Fruit fly (Drosophila melanogaster): ENCODE measurements around the gene CG11756.
A peak's percentile ranks its signal among the peaks of the same experiment; 100 is the strongest.

CG11756 gene

DNA sequence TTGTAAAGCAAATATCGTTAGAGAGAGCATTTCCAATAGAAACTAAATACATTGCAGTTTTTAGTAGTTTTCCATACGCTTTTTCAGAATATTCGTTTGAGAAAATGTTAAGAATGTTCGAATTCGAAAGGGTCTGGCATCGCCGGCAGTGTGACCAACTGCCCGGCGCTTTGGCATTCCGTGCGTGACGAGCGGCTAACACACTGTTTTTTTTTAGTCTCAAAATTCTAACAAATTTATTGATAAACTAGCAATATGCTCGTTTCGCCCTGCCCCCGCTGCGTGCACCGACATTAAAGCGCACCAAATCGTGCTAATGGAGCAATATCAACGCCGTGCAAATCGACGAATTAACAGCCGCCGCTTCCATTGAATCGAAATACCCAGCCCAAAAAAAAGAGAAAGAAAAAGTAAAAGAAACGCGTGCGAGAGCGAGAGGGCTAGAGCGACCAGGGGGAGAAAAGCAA, 7.8 kb downstream of the CG11756 start, which contains the start of gene dsh (continued):
- TF ChIP-seq CG5953 (GFP tag; IDR thresholded peaks at IDR 0.05) (no peak), CG11696 (GFP tag; IDR thresholded peaks at IDR 0.05) (no peak), Elba2 (GFP tag; optimal IDR thresholded peaks at IDR 0.05) (peak; percentile 34), nmo (GFP tag; optimal IDR thresholded peaks at IDR 0.05) (peak; percentile 53), Atf-2 (GFP tag; optimal IDR thresholded peaks at IDR 0.05) (no peak), CG6272 (GFP tag; IDR thresholded peaks at IDR 0.05) (no peak), CG12391 (tag; optimal IDR thresholded peaks at IDR 0.05) (no peak), Xbp1 (GFP tag; optimal IDR thresholded peaks at IDR 0.05) (no peak), NFAT (GFP tag; IDR thresholded peaks at IDR 0.05) (no peak), pzg (GFP tag; optimal IDR thresholded peaks at IDR 0.05) (peak; percentile 61), gsb (GFP tag; IDR thresholded peaks at IDR 0.05) (no peak), kah (GFP tag; optimal IDR thresholded peaks at IDR 0.05) (no peak), row (GFP tag; IDR thresholded peaks at IDR 0.05) (peak; percentile 60), pita (GFP tag; optimal IDR thresholded peaks at IDR 0.05) (no peak), CG17186 (GFP tag; optimal IDR thresholded peaks at IDR 0.05) (no peak), gcm2 (GFP tag; optimal IDR thresholded peaks at IDR 0.05) (no peak), fru (optimal IDR thresholded peaks at IDR 0.05) (no peak), odd (GFP tag; optimal IDR thresholded peaks at IDR 0.05) (no peak), ken (GFP tag; IDR thresholded peaks at IDR 0.05) (no peak), nau (GFP tag; optimal IDR thresholded peaks at IDR 0.05) (no peak), hth (optimal IDR thresholded peaks at IDR 0.05) (no peak), onecut (GFP tag; IDR thresholded peaks at IDR 0.05) (no peak), gt (GFP tag; IDR thresholded peaks at IDR 0.05) (no peak), CG10147 (GFP tag; optimal IDR thresholded peaks at IDR 0.05) (no peak), Awh (GFP tag; IDR thresholded peaks at IDR 0.05) (no peak), bab2 (GFP tag; optimal IDR thresholded peaks at IDR 0.05) (no peak), Nf-YC (tag; optimal IDR thresholded peaks at IDR 0.05) (no peak), Taf1 (GFP tag; IDR thresholded peaks at IDR 0.05) (no peak), org-1 (GFP tag; optimal IDR thresholded peaks at IDR 0.05) (no peak), dan (GFP tag; IDR thresholded peaks at IDR 0.05) (no peak), Gsc (GFP tag; IDR thresholded peaks at IDR 0.05) (no peak), toy (GFP tag; IDR thresholded peaks at IDR 0.05) (no peak), tin (GFP tag; optimal IDR thresholded peaks at IDR 0.05) (no peak), CG13624 (GFP tag; optimal IDR thresholded peaks at IDR 0.05) (no peak), ATbp (GFP tag; optimal IDR thresholded peaks at IDR 0.05) (no peak), CG17802 (tag; optimal IDR thresholded peaks at IDR 0.05) (no peak), C15 (GFP tag; IDR thresholded peaks at IDR 0.05) (no peak), Lpt (GFP tag; optimal IDR thresholded peaks at IDR 0.05) (no peak), zfh1 (GFP tag; IDR thresholded peaks at IDR 0.05) (no peak), cato (GFP tag; optimal IDR thresholded peaks at IDR 0.05; ENCODE audit: borderline replicate concordance) (no peak), PHDP (tag; optimal IDR thresholded peaks at IDR 0.05) (no peak), Scr (GFP tag; IDR thresholded peaks at IDR 0.05; ENCODE audit: partially characterized antibody) (peak; percentile 59), cwo (GFP tag; optimal IDR thresholded peaks at IDR 0.05) (no peak), cg (GFP tag; optimal IDR thresholded peaks at IDR 0.05) (no peak), sob (GFP tag; IDR thresholded peaks at IDR 0.05) (0 out of 2 replicates have a peak, but pooled peaks have one; percentile 7), CG2202 (tag; optimal IDR thresholded peaks at IDR 0.05) (no peak), CG4617 (GFP tag; optimal IDR thresholded peaks at IDR 0.05; ENCODE audit: borderline replicate concordance) (peak; percentile 87), da (GFP tag; optimal IDR thresholded peaks at IDR 0.05) (no peak), Tbp (GFP tag; optimal IDR thresholded peaks at IDR 0.05) (no peak), CG13123 (GFP tag; optimal IDR thresholded peaks at IDR 0.05) (no peak), Ptx1 (GFP tag; IDR thresholded peaks at IDR 0.05) (no peak), pum (GFP tag; optimal IDR thresholded peaks at IDR 0.05) (no peak), ash1 (GFP tag; optimal IDR thresholded peaks at IDR 0.05) (no peak)
